Worm (Caenorhabditis elegans) whole organism, L4 larva: ENCODE measurements around the gene nhr-120.

ENCODE experiments used
- F37D6.2 ChIP-seq: sonication (generic microtip); optimal IDR thresholded peaks from 2 replicates; lab custom pipeline; 2016; ENCODE audit warnings: mild to moderate bottlenecking, missing genetic modification characterization, missing compliant biosample characterization
- R02D3.7 ChIP-seq: fragments of 150-350 bp; sonication (generic microtip); optimal IDR thresholded peaks from 3 replicates; lab custom pipeline; 2014; ENCODE audit warnings: missing biosample characterization, missing genetic modification characterization
- Y48G9A.11 ChIP-seq: fragments of 200-800 bp; sonication (Bioruptor generic); IDR thresholded peaks from 2 replicates; pipeline ENCODE4 v1.3.6; 2022; ENCODE audit warnings: missing genetic modification reagents, missing genetic modification characterization, missing compliant biosample characterization
- aha-1 ChIP-seq: fragments of 150-350 bp; peaks from one replicate; lab custom pipeline; 2014; ENCODE audit warnings: missing biosample characterization, missing genetic modification characterization
- ama-1 ChIP-seq: fragments of 150-350 bp; optimal IDR thresholded peaks from 2 replicates; lab custom pipeline; 2014; ENCODE audit warnings: inconsistent platforms, mixed read lengths
- ceh-28 ChIP-seq: fragments of 150-350 bp; optimal IDR thresholded peaks from 2 replicates; lab custom pipeline; 2014; ENCODE audit warnings: missing biosample characterization, missing genetic modification reagents, missing genetic modification characterization
- ceh-32 ChIP-seq: sonication (generic microtip); optimal IDR thresholded peaks from 2 replicates; lab custom pipeline; 2016; ENCODE audit warnings: mild to moderate bottlenecking, missing genetic modification characterization, missing compliant biosample characterization; ENCODE audit not compliant: poor library complexity
- ceh-44 ChIP-seq: fragments of 200-800 bp; sonication (Bioruptor generic); IDR thresholded peaks from 2 replicates; pipeline ENCODE4 v1.3.6; 2022; ENCODE audit warnings: missing genetic modification reagents, missing genetic modification characterization, missing compliant biosample characterization
- ceh-62 ChIP-seq: sonication (generic microtip); optimal IDR thresholded peaks from 2 replicates; lab custom pipeline; 2017; ENCODE audit warnings: missing biosample characterization, missing genetic modification characterization
- ceh-82 ChIP-seq: sonication (generic microtip); optimal IDR thresholded peaks from 2 replicates; lab custom pipeline; 2017; ENCODE audit warnings: missing biosample characterization, missing genetic modification characterization
- cey-2 ChIP-seq: sonication (generic microtip); optimal IDR thresholded peaks from 3 replicates; lab custom pipeline; 2017; ENCODE audit warnings: missing genetic modification characterization, mild to moderate bottlenecking, missing compliant biosample characterization, antibody characterized with exemption, borderline replicate concordance; ENCODE audit not compliant: insufficient read depth
- ctbp-1 ChIP-seq: fragments of 200-800 bp; sonication (Bioruptor generic); IDR thresholded peaks from 2 replicates; pipeline ENCODE4 v1.3.6; 2022; ENCODE audit warnings: missing genetic modification reagents, missing genetic modification characterization, missing compliant biosample characterization
- daf-16 ChIP-seq, 3 experiments: sonication (generic microtip); optimal IDR thresholded peaks; 2 replicates each; lab custom pipeline; 2016 to 2017; ENCODE audit warnings: missing genetic modification characterization in 3 of 3, missing genetic modification reagents in 3 of 3, mild to moderate bottlenecking in 2 of 3, missing compliant biosample characterization in 2 of 3, missing biosample characterization in 1 of 3, moderate library complexity in 1 of 3
- daf-8 ChIP-seq: fragments of 200-800 bp; sonication (Bioruptor generic); IDR thresholded peaks from 2 replicates; pipeline ENCODE4 v1.3.6; 2022; ENCODE audit warnings: missing genetic modification characterization, missing compliant biosample characterization
- hif-1 ChIP-seq, 2 experiments: sonication (generic microtip); optimal IDR thresholded peaks; 2 replicates each; lab custom pipeline; 2016 to 2017; ENCODE audit warnings: missing compliant biosample characterization in 2 of 2, missing genetic modification characterization in 2 of 2, missing genetic modification reagents in 2 of 2, missing genotype in 2 of 2, mild to moderate bottlenecking in 1 of 2
- hlh-30 ChIP-seq: sonication (generic microtip); optimal IDR thresholded peaks from 2 replicates; lab custom pipeline; 2017; ENCODE audit warnings: antibody characterized with exemption, mild to moderate bottlenecking, missing genetic modification characterization, missing compliant biosample characterization; ENCODE audit not compliant: insufficient read depth
- hmg-1.1 ChIP-seq: fragments of 200-800 bp; sonication (Bioruptor generic); IDR thresholded peaks from 2 replicates; pipeline ENCODE4 v1.3.6; 2022; ENCODE audit warnings: missing genetic modification reagents, missing genetic modification characterization, missing compliant biosample characterization
- lim-7 ChIP-seq: fragments of 200-800 bp; sonication (Bioruptor generic); IDR thresholded peaks from 2 replicates; pipeline ENCODE4 v1.3.6; 2022; ENCODE audit warnings: missing genetic modification characterization, missing compliant biosample characterization
- lin-1 ChIP-seq: fragments of 200-800 bp; sonication (Bioruptor generic); IDR thresholded peaks from 2 replicates; pipeline ENCODE4 v1.3.6; 2022; ENCODE audit warnings: missing genetic modification reagents, missing genetic modification characterization, missing compliant biosample characterization
- lin-29 ChIP-seq: fragments of 200-800 bp; sonication (Bioruptor generic); IDR thresholded peaks from 2 replicates; pipeline ENCODE4 v1.3.6; 2022; ENCODE audit warnings: missing genetic modification reagents, missing genetic modification characterization, missing compliant biosample characterization
- lin-38 ChIP-seq: fragments of 200-800 bp; sonication (Bioruptor generic); IDR thresholded peaks from 2 replicates; pipeline ENCODE4 v1.3.6; 2022; ENCODE audit warnings: missing genetic modification reagents, missing genetic modification characterization, missing compliant biosample characterization
- mdl-1 ChIP-seq, 2 experiments: fragments of 150-350 bp in 1 of 2; sonication (generic microtip) in 1 of 2; optimal IDR thresholded peaks; 2 replicates each; lab custom pipeline; 2014 to 2017; ENCODE audit warnings: missing biosample characterization in 2 of 2, missing genetic modification characterization in 2 of 2
- mdt-29 ChIP-seq: fragments of 200-800 bp; sonication (Bioruptor generic); IDR thresholded peaks from 2 replicates; pipeline ENCODE4 v1.3.6; 2022; ENCODE audit warnings: missing genetic modification reagents, missing genetic modification characterization, missing compliant biosample characterization
- mep-1 ChIP-seq: fragments of 150-350 bp; sonication (generic microtip); optimal IDR thresholded peaks from 3 replicates; lab custom pipeline; 2014; ENCODE audit warnings: missing biosample characterization, missing genetic modification characterization
- mes-2 ChIP-seq: sonication (generic microtip); optimal IDR thresholded peaks from 2 replicates; lab custom pipeline; 2016; ENCODE audit warnings: missing genotype, mild to moderate bottlenecking, missing genetic modification characterization, missing compliant biosample characterization; ENCODE audit not compliant: poor library complexity, severe bottlenecking
- mxl-3 ChIP-seq: fragments of 200-800 bp; sonication (Bioruptor generic); optimal IDR thresholded peaks from 2 replicates; lab custom pipeline; 2018; ENCODE audit warnings: mild to moderate bottlenecking, missing genetic modification characterization, missing compliant biosample characterization
- nhr-25 ChIP-seq: sonication (generic microtip); optimal IDR thresholded peaks from 2 replicates; lab custom pipeline; 2017; ENCODE audit warnings: missing genetic modification characterization, mild to moderate bottlenecking, missing compliant biosample characterization, antibody characterized with exemption, moderate library complexity, borderline replicate concordance; ENCODE audit not compliant: insufficient read depth
- nhr-28 ChIP-seq: fragments of 150-350 bp; optimal IDR thresholded peaks from 2 replicates; lab custom pipeline; 2014; ENCODE audit warnings: missing biosample characterization, missing genetic modification characterization
- nhr-76 ChIP-seq: fragments of 150-350 bp; optimal IDR thresholded peaks from 2 replicates; lab custom pipeline; 2014; ENCODE audit warnings: missing biosample characterization, missing genetic modification characterization
- pqm-1 ChIP-seq: sonication (generic microtip); optimal IDR thresholded peaks from 2 replicates; lab custom pipeline; 2017; ENCODE audit warnings: missing biosample characterization, missing genetic modification characterization
- skn-1 ChIP-seq: fragments of 150-350 bp; optimal IDR thresholded peaks from 2 replicates; lab custom pipeline; 2014; ENCODE audit warnings: missing biosample characterization, missing genetic modification characterization
- spr-1 ChIP-seq: sonication (generic microtip); optimal IDR thresholded peaks from 2 replicates; lab custom pipeline; 2016; ENCODE audit warnings: mild to moderate bottlenecking, missing genetic modification characterization, missing compliant biosample characterization
- spr-3 ChIP-seq: fragments of 200-800 bp; sonication (Bioruptor generic); optimal IDR thresholded peaks from 2 replicates; lab custom pipeline; 2018; ENCODE audit warnings: mild to moderate bottlenecking, missing genetic modification characterization, missing compliant biosample characterization
- tra-1 ChIP-seq: fragments of 200-800 bp; sonication (Bioruptor generic); IDR thresholded peaks from 2 replicates; pipeline ENCODE4 v1.3.6; 2022; ENCODE audit warnings: missing genetic modification reagents, missing genetic modification characterization, missing compliant biosample characterization
- vab-7 ChIP-seq: fragments of 200-800 bp; sonication (Bioruptor generic); IDR thresholded peaks from 2 replicates; pipeline ENCODE4 v1.3.6; 2022; ENCODE audit warnings: missing genetic modification reagents, missing genetic modification characterization, missing compliant biosample characterization
- ztf-7 ChIP-seq: fragments of 150-350 bp; optimal IDR thresholded peaks from 2 replicates; lab custom pipeline; 2014; ENCODE audit warnings: missing biosample characterization, missing genetic modification characterization

Gene nhr-120

ce11 chrX:6606991-6607390 lies 33.4 kb downstream of the nhr-120 start, which contains the start of gene cpr-6 (continued):
- TF ChIP-seq hif-1 (tag; optimal IDR thresholded peaks at IDR 0.05; lab: Kevin White, UChicago) (no peak), ceh-82 (tag; lab: Kevin White, UChicago) (no peak), daf-8 (GFP tag; lab: Robert Waterston, UW) (no peak), mes-2 (tag; lab: Kevin White, UChicago) (no peak), ceh-32 (tag; lab: Kevin White, UChicago) (no peak), spr-1 (tag; lab: Kevin White, UChicago) (no peak), lin-1 (GFP tag; lab: Robert Waterston, UW) (0 out of 2 replicates have a peak, but pooled peaks have one; percentile 11), Y48G9A.11 (GFP tag; lab: Robert Waterston, UW) (no peak), ctbp-1 (GFP tag; lab: Robert Waterston, UW) (no peak), lin-38 (GFP tag; lab: Robert Waterston, UW) (no peak), daf-16 (GFP tag; optimal IDR thresholded peaks at IDR 0.05; lab: Kevin White, UChicago) (peak in 1 of 2 experiments; percentile 14), daf-16 (tag; optimal IDR thresholded peaks at IDR 0.05; lab: Kevin White, UChicago) (peak; percentile 93), mdl-1 (tag; optimal IDR thresholded peaks at IDR 0.05; lab: Kevin White, UChicago) (peak in 1 of 2 experiments; percentile 23), aha-1 (tag; lab: Kevin White, UChicago) (no peak), hlh-30 (tag; lab: Kevin White, UChicago) (peak; percentile 54), pqm-1 (peak; percentile 67)

ce11 chrX:6603098-6603497 lies 37.3 kb downstream of the nhr-120 start, which contains the start of gene F23G4.1:
TSS of gene F23G4.1 (minus strand) at chrX:6603198.
- TF ChIP-seq tra-1 (GFP tag; lab: Robert Waterston, UW): no peak
- no peak for TF ChIP-seq nhr-25
- TF ChIP-seq mxl-3 (GFP tag; lab: Kevin White, UChicago): no peak
- no peak for TF ChIP-seq daf-16 (GFP tag; optimal IDR thresholded peaks at IDR 0.05; lab: Kevin White, UChicago)
- TF ChIP-seq daf-16 (tag; optimal IDR thresholded peaks at IDR 0.05; lab: Kevin White, UChicago): peak; percentile 45
- TF ChIP-seq ceh-28 (tag; lab: Kevin White, UChicago): no peak
- no peak for TF ChIP-seq nhr-28 (tag; lab: Kevin White, UChicago)
- TF ChIP-seq, all 104 proteins: peak for 1

ce11 chrX:6601967-6602366 lies 38.5 kb downstream of the nhr-120 start:
- no peak for TF ChIP-seq ama-1 (lab: Kevin White, UChicago)
- TF ChIP-seq R02D3.7 (tag; lab: Kevin White, UChicago): no peak
- TF ChIP-seq daf-16 (GFP tag; optimal IDR thresholded peaks at IDR 0.05; lab: Kevin White, UChicago): peak in 1 of 2 experiments; percentile 84
- TF ChIP-seq daf-16 (tag; optimal IDR thresholded peaks at IDR 0.05; lab: Kevin White, UChicago): peak; percentile 79
- no peak for TF ChIP-seq mdt-29 (GFP tag; lab: Robert Waterston, UW)
- no peak for TF ChIP-seq ceh-32 (tag; lab: Kevin White, UChicago)
- no peak for TF ChIP-seq spr-3 (GFP tag; lab: Kevin White, UChicago)

DNA sequence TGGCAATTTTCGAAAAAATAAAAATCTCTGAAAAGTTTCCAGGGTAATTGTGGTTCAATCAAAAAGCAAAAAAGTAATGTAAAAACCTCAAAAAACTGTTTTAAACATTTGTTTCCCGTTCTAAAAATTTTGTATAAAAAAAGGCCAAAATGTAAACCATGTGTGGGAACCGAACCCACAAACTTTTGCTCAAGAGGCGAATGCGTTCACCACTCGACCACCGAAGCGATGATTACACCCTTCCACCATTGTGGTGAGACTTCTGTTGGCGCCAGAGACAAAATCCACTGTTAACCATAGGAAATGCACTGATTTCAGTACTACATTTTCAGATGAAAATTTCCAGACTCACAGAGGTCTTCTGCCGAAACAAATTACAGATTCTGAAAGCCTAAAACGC lies 39.3 kb downstream of the nhr-120 start:
- TF ChIP-seq vab-7: peak; percentile 46; the same call in 1 of the 2 replicates

DNA sequence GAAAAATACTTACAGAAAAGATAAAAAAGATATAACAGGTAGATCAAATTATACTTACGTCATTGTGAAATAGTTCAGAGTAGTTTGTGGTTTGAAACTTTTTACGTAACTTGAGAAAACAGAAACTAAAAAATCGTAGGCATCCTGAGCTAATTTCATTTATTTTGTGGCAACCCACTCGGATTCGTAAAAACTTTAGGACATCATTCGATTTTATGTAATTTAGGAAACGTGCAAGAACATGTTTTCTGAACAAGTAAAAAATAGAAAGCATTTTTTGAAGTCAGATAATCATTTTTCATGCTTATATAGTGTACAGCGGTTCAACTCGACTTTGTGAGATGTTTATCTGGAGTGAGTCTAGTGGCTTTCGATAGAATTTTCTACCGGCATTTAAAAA lies 41.7 kb downstream of the nhr-120 start, which contains the start of gene hic-1:
Gene hic-1 (minus strand): TSS at position 101 of the 400 bp plus-strand sequence.
- no peak for TF ChIP-seq nhr-76 (tag; lab: Kevin White, UChicago)
- no peak for TF ChIP-seq daf-16 (GFP tag; optimal IDR thresholded peaks at IDR 0.05; lab: Kevin White, UChicago)
- no peak for TF ChIP-seq daf-16 (tag; optimal IDR thresholded peaks at IDR 0.05; lab: Kevin White, UChicago)
- no peak for TF ChIP-seq mxl-3 (GFP tag; lab: Kevin White, UChicago)
- no peak for TF ChIP-seq hmg-1.1 (GFP tag; lab: Robert Waterston, UW)
- TF ChIP-seq mep-1: no peak
- TF ChIP-seq cey-2 (tag; lab: Kevin White, UChicago): no peak
- no peak for TF ChIP-seq ceh-44 (GFP tag; lab: Robert Waterston, UW)
- TF ChIP-seq skn-1 (tag; lab: Kevin White, UChicago): no peak
- TF ChIP-seq F37D6.2: no peak
- no peak for TF ChIP-seq mes-2 (tag; lab: Kevin White, UChicago)
- TF ChIP-seq mdl-1 (tag; optimal IDR thresholded peaks at IDR 0.05; lab: Kevin White, UChicago): no peak
- TF ChIP-seq lin-29: no peak
- TF ChIP-seq tra-1 (GFP tag; lab: Robert Waterston, UW): no peak
- TF ChIP-seq mdt-29 (GFP tag; lab: Robert Waterston, UW): no peak
- TF ChIP-seq ztf-7 (tag; lab: Kevin White, UChicago): no peak
- no peak for TF ChIP-seq lim-7 (GFP tag; lab: Robert Waterston, UW)
- TF ChIP-seq ceh-62 (tag; lab: Kevin White, UChicago): no peak
- TF ChIP-seq Y48G9A.11 (GFP tag; lab: Robert Waterston, UW): no peak
